Worm (Caenorhabditis elegans) whole organism, early embryonic: ENCODE results near the gene irg-1.

Experiments used
- B0310.2 ChIP-seq: sonication (generic microtip); optimal IDR thresholded peaks from 2 replicates; lab custom pipeline; 2016; ENCODE audit warnings: mild to moderate bottlenecking, missing genetic modification characterization, missing compliant biosample characterization
- F13C5.2 ChIP-seq: sonication (generic microtip); optimal IDR thresholded peaks from 2 replicates; lab custom pipeline; 2017; ENCODE audit warnings: mild to moderate bottlenecking, missing genetic modification characterization, inconsistent platforms, missing compliant biosample characterization
- aly-1 ChIP-seq: sonication (generic microtip); optimal IDR thresholded peaks from 2 replicates; lab custom pipeline; 2016; ENCODE audit warnings: missing genetic modification characterization, missing compliant biosample characterization
- ama-1 ChIP-seq: fragments of 150-350 bp; optimal IDR thresholded peaks from 2 replicates; lab custom pipeline; 2014
- ceh-13 ChIP-seq: fragments of 200-800 bp; sonication (Bioruptor generic); optimal IDR thresholded peaks from 2 replicates; lab custom pipeline; 2018; ENCODE audit warnings: mild to moderate bottlenecking, missing genetic modification characterization, missing compliant biosample characterization
- ceh-36 ChIP-seq: sonication (generic microtip); optimal IDR thresholded peaks from 2 replicates; lab custom pipeline; 2016; ENCODE audit warnings: missing genetic modification characterization, inconsistent platforms, missing compliant biosample characterization
- ets-7 ChIP-seq: sonication (generic microtip); optimal IDR thresholded peaks from 2 replicates; lab custom pipeline; 2016; ENCODE audit warnings: missing genotype, missing genetic modification characterization, missing compliant biosample characterization
- flt-1 ChIP-seq: fragments of 200-800 bp; sonication (Bioruptor generic); IDR thresholded peaks from 2 replicates; pipeline ENCODE4 v1.3.6; 2022; ENCODE audit warnings: missing genetic modification characterization, missing compliant biosample characterization
- hmbx-1 ChIP-seq: sonication (generic microtip); optimal IDR thresholded peaks from 2 replicates; lab custom pipeline; 2016; ENCODE audit warnings: mild to moderate bottlenecking, missing genetic modification characterization, missing compliant biosample characterization
- hmg-4 ChIP-seq: fragments of 200-800 bp; sonication (Bioruptor generic); optimal IDR thresholded peaks from 2 replicates; lab custom pipeline; 2018; ENCODE audit warnings: mild to moderate bottlenecking, missing genetic modification characterization, missing compliant biosample characterization
- hnd-1 ChIP-seq: sonication (generic microtip); optimal IDR thresholded peaks from 2 replicates; lab custom pipeline; 2016; ENCODE audit warnings: missing genetic modification characterization, missing compliant biosample characterization
- pes-1 ChIP-seq: fragments of 200-800 bp; sonication (Bioruptor generic); IDR thresholded peaks from 2 replicates; pipeline ENCODE4 v1.3.6; 2022; ENCODE audit warnings: missing genetic modification reagents, missing genetic modification characterization, missing compliant biosample characterization
- scrt-1 ChIP-seq: fragments of 200-800 bp; sonication (Bioruptor generic); IDR thresholded peaks from 2 replicates; pipeline ENCODE4 v1.3.6; 2022; ENCODE audit warnings: missing genetic modification characterization, missing compliant biosample characterization
- sea-1 ChIP-seq: fragments of 200-800 bp; sonication (Bioruptor generic); conservative IDR thresholded peaks from 2 replicates; pipeline ENCODE4 v1.3.6; 2022; ENCODE audit warnings: missing genetic modification characterization, missing compliant biosample characterization
- tbx-11 ChIP-seq: fragments of 200-800 bp; sonication (Bioruptor generic); IDR thresholded peaks from 2 replicates; pipeline ENCODE4 v1.3.6; 2022; ENCODE audit warnings: missing genetic modification characterization, missing compliant biosample characterization
- tbx-37 ChIP-seq: fragments of 200-800 bp; sonication (Bioruptor generic); conservative IDR thresholded peaks from 2 replicates; pipeline ENCODE4 v1.3.6; 2022; ENCODE audit warnings: missing genetic modification reagents, missing genetic modification characterization, missing compliant biosample characterization
- tra-4 ChIP-seq: sonication (generic microtip); optimal IDR thresholded peaks from 2 replicates; lab custom pipeline; 2017; ENCODE audit warnings: missing genetic modification characterization, missing compliant biosample characterization

Gene irg-1

DNA sequence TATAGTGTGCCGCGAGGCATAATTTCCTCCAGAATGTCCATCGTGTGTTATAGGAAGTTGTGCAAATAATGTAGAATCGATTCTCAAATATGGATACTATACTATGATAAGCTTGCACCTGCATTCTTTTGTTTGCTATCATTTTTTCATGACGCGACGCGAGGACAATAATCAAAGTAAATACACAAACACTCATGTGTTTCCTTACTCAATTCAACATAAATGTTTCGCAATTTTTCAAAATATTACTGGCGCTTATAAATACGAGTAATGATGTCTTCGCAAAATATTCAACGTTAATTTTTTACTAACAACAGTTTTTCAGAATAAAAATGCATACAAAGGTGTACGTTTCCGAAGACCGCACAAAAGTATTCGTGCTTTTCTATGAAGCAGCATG lies at the start of gene irg-1:
Gene irg-1, plus strand, starts transcription at position 326 of the 400 bp plus-strand sequence.
- TF ChIP-seq F13C5.2, result no peak
- TF ChIP-seq flt-1 (GFP tag; lab: Robert Waterston, UW), result no peak
- no peak for TF ChIP-seq hmbx-1 (tag; lab: Kevin White, UChicago)

- TF ChIP-seq tra-4 (no peak), scrt-1 (no peak), tbx-11 (GFP tag; lab: Robert Waterston, UW) (no peak), ama-1 (lab: Kevin White, UChicago) (no peak), B0310.2 (tag; lab: Kevin White, UChicago) (no peak), ets-7 (tag; lab: Kevin White, UChicago) (no peak), flt-1 (GFP tag; lab: Robert Waterston, UW) (no peak)
These were observed 48.4 kb upstream of the irg-1 start, which contains the start of gene oac-2 for ce11 chrV:3475021-3475420. Gene oac-2 (minus strand): TSS chrV:3475121.

DNA sequence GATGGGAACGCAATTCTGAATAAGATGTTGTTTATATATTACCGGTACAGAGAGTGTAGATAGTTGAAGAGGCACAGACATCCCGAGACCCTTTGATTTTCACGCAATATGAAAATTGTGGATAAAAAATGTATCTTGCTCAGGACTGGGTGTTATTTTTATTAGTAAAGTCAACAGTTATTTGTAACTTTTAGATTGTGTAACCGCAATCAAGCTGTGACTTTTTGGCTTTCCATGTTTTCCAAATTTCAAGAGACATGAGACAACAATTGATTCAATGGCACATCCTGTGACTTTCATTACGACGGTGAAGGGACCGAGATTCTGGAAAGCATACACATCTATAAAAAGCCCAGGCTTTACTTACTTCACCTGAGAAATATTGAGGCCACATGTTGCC lies 47.2 kb upstream of the irg-1 start:
- no peak for TF ChIP-seq F13C5.2
- TF ChIP-seq hmg-4, result no peak
- TF ChIP-seq hnd-1 (tag; lab: Kevin White, UChicago), result no peak
- no peak for TF ChIP-seq scrt-1
- no peak for TF ChIP-seq tbx-11 (GFP tag; lab: Robert Waterston, UW)
- no peak for TF ChIP-seq tbx-37 (GFP tag; lab: Robert Waterston, UW)
- no peak for TF ChIP-seq tra-4
- no peak for TF ChIP-seq pes-1 (GFP tag; lab: Robert Waterston, UW)
- no peak for TF ChIP-seq hmbx-1 (tag; lab: Kevin White, UChicago)

ce11 chrV:3477496-3477895 lies 45.9 kb upstream of the irg-1 start, which contains the start of gene srbc-31:
Gene srbc-31 (minus strand): TSS chrV:3477596.
- TF ChIP-seq tbx-11 (GFP tag; lab: Robert Waterston, UW), result no peak
- no peak for TF ChIP-seq tra-4
- no peak for TF ChIP-seq sea-1 (GFP tag; lab: Robert Waterston, UW)
- no peak for TF ChIP-seq B0310.2 (tag; lab: Kevin White, UChicago)
- TF ChIP-seq pes-1 (GFP tag; lab: Robert Waterston, UW), result no peak
- no peak for TF ChIP-seq tbx-37 (GFP tag; lab: Robert Waterston, UW)
- TF ChIP-seq hnd-1 (tag; lab: Kevin White, UChicago), result no peak
- TF ChIP-seq ets-7 (tag; lab: Kevin White, UChicago), result no peak
- no peak for TF ChIP-seq ama-1 (lab: Kevin White, UChicago)
- no peak for TF ChIP-seq hmg-4
- TF ChIP-seq flt-1 (GFP tag; lab: Robert Waterston, UW), result no peak
- TF ChIP-seq ceh-13, result no peak
- TF ChIP-seq aly-1 (tag; lab: Kevin White, UChicago), result no peak
- no peak for TF ChIP-seq ceh-36 (tag; lab: Kevin White, UChicago)

- TF ChIP-seq ets-7 (tag; lab: Kevin White, UChicago) (no peak), hnd-1 (tag; lab: Kevin White, UChicago) (no peak), B0310.2 (tag; lab: Kevin White, UChicago) (no peak), scrt-1 (no peak), F13C5.2 (no peak), ceh-36 (tag; lab: Kevin White, UChicago) (no peak), ceh-13 (no peak), pes-1 (GFP tag; lab: Robert Waterston, UW) (no peak), hmg-4 (no peak), hmbx-1 (tag; lab: Kevin White, UChicago) (no peak), ama-1 (lab: Kevin White, UChicago) (no peak)
These were observed 43.0 kb upstream of the irg-1 start, which contains the start of gene srbc-30 for ce11 chrV:3480346-3480745. Gene srbc-30 (minus strand): TSS chrV:3480446.

ce11 chrV:3482550-3483002 lies 40.8 kb upstream of the irg-1 start, which contains the start of gene lys-7:
Gene lys-7 (minus strand): TSS chrV:3482600.
- TF ChIP-seq tbx-11 (GFP tag; lab: Robert Waterston, UW) (no peak), F13C5.2 (no peak), sea-1 (GFP tag; lab: Robert Waterston, UW) (no peak), ceh-36 (tag; lab: Kevin White, UChicago) (no peak), scrt-1 (no peak), B0310.2 (tag; lab: Kevin White, UChicago) (no peak), hmbx-1 (tag; lab: Kevin White, UChicago) (no peak), hnd-1 (tag; lab: Kevin White, UChicago) (no peak), flt-1 (GFP tag; lab: Robert Waterston, UW) (no peak), hmg-4 (no peak), ama-1 (lab: Kevin White, UChicago) (no peak), ceh-13 (no peak)

DNA sequence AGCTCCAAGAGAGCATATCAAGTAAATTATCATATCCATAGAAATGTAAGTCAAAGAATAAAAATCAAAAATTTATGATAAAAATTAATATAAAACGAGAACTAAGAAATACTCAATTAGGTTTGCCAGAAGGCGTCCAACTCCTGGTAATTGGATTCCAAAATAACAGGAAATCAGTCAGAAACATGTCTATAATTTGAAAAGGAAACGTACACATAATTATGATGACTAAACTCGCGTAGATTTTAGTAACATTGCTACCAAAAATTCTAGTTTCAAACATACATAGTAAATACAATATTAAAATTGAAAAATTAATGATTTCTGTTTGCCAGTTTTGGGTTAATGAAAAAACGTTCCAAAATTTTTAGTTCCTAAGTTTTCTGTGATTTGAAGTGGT lies 38.7 kb upstream of the irg-1 start, which contains the start of gene srbc-33:
Gene srbc-33, minus strand, starts transcription at position 101 of the 400 bp plus-strand sequence.
- no peak for TF ChIP-seq ceh-13
- TF ChIP-seq B0310.2 (tag; lab: Kevin White, UChicago), result no peak
- TF ChIP-seq hnd-1 (tag; lab: Kevin White, UChicago), result no peak
- TF ChIP-seq F13C5.2, result no peak
- TF ChIP-seq hmbx-1 (tag; lab: Kevin White, UChicago), result no peak
- no peak for TF ChIP-seq flt-1 (GFP tag; lab: Robert Waterston, UW)
- TF ChIP-seq tra-4, result no peak
- no peak for TF ChIP-seq aly-1 (tag; lab: Kevin White, UChicago)
- TF ChIP-seq sea-1 (GFP tag; lab: Robert Waterston, UW), result no peak
- TF ChIP-seq pes-1 (GFP tag; lab: Robert Waterston, UW), result no peak
- TF ChIP-seq hmg-4, result no peak
- TF ChIP-seq tbx-11 (GFP tag; lab: Robert Waterston, UW), result no peak
- TF ChIP-seq ama-1 (lab: Kevin White, UChicago), result no peak
- no peak for TF ChIP-seq ets-7 (tag; lab: Kevin White, UChicago)

DNA sequence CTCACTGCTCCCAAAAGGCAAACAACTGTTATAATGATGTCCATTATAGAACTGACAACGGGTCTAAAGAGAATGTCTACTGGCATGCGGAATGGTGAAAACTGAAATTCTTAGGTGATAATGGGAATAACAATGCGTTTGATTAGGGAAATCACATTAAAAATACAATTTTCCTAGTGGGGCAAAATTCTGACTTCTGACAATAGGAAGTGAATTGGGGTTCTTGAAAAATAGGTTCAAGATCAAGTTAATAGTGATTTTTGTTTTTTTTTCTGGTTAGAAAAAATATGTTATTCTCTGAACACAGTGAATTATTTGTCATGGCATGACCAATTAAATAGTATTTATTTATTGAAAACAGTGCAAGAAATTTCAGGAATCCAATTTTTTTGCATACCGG lies 36.5 kb upstream of the irg-1 start, which contains the start of gene srbc-32:
Gene srbc-32, minus strand, starts transcription at position 101 of the 400 bp plus-strand sequence.
- no peak for TF ChIP-seq flt-1 (GFP tag; lab: Robert Waterston, UW)
- no peak for TF ChIP-seq hnd-1 (tag; lab: Kevin White, UChicago)
- no peak for TF ChIP-seq ceh-13
- TF ChIP-seq B0310.2 (tag; lab: Kevin White, UChicago), result no peak
- TF ChIP-seq sea-1 (GFP tag; lab: Robert Waterston, UW), result no peak
- no peak for TF ChIP-seq ama-1 (lab: Kevin White, UChicago)
- no peak for TF ChIP-seq scrt-1
- no peak for TF ChIP-seq tbx-37 (GFP tag; lab: Robert Waterston, UW)
- TF ChIP-seq ets-7 (tag; lab: Kevin White, UChicago), result no peak
- TF ChIP-seq F13C5.2, result no peak
- no peak for TF ChIP-seq ceh-36 (tag; lab: Kevin White, UChicago)
- no peak for TF ChIP-seq tra-4
- no peak for TF ChIP-seq aly-1 (tag; lab: Kevin White, UChicago)
- no peak for TF ChIP-seq hmbx-1 (tag; lab: Kevin White, UChicago)
- TF ChIP-seq tbx-11 (GFP tag; lab: Robert Waterston, UW), result no peak
- TF ChIP-seq pes-1 (GFP tag; lab: Robert Waterston, UW), result no peak
- TF ChIP-seq hmg-4, result no peak
